Worm (Caenorhabditis elegans): ENCODE measurements around the gene cul-5.

The cul-5 gene

ce11 chrV:10204863-10205338, 25.6 kb downstream of the cul-5 start, which contains the start of the genes ZK856.19 and ZK856.11 (continued):
- TF ChIP-seq madf-9 (GFP tag; conservative IDR thresholded peaks at IDR 0.05) = no peak
- no peak for TF ChIP-seq ceh-82 (tag; optimal IDR thresholded peaks at IDR 0.05)
- TF ChIP-seq Y48G9A.11 (GFP tag; IDR thresholded peaks at IDR 0.05) = no peak
- TF ChIP-seq D1046.2 (GFP tag; IDR thresholded peaks at IDR 0.05) = no peak
- peak; percentile 70 for TF ChIP-seq lin-38 (GFP tag; IDR thresholded peaks at IDR 0.05)
- no peak for TF ChIP-seq lim-7 (GFP tag; IDR thresholded peaks at IDR 0.05)
- peak; percentile 10 for TF ChIP-seq nhr-77 (tag; optimal IDR thresholded peaks at IDR 0.05)
- peak; percentile 72 for TF ChIP-seq mes-2 (tag; optimal IDR thresholded peaks at IDR 0.05; ENCODE audit: poor library complexity, severe bottlenecking)
- no peak for TF ChIP-seq lin-15B (tag; optimal IDR thresholded peaks at IDR 0.05)
- TF ChIP-seq cey-2 (tag; optimal IDR thresholded peaks at IDR 0.05; ENCODE audit: borderline replicate concordance, insufficient read depth) = no peak
- peak; percentile 35 for TF ChIP-seq hlh-11 (tag; optimal IDR thresholded peaks at IDR 0.05)
- no peak for TF ChIP-seq nhr-111 (GFP tag; optimal IDR thresholded peaks at IDR 0.05)
- no peak for TF ChIP-seq spr-3 (GFP tag; optimal IDR thresholded peaks at IDR 0.05)
- TF ChIP-seq nhr-48 (tag; optimal IDR thresholded peaks at IDR 0.05) = peak; percentile 40
- no peak for TF ChIP-seq daf-19 (GFP tag; conservative IDR thresholded peaks at IDR 0.05)
- TF ChIP-seq pha-4 (GFP tag; IDR thresholded peaks at IDR 0.05) = no peak
- TF ChIP-seq pha-4 (tag; optimal IDR thresholded peaks at IDR 0.05) = no peak
- TF ChIP-seq ceh-44 (GFP tag; IDR thresholded peaks at IDR 0.05) = no peak
- no peak for TF ChIP-seq zfp-3 (GFP tag; conservative IDR thresholded peaks at IDR 0.05)
- no peak for TF ChIP-seq nhr-41 (GFP tag; IDR thresholded peaks at IDR 0.05)
- TF ChIP-seq tag-97 (GFP tag; IDR thresholded peaks at IDR 0.05) = no peak
- no peak for TF ChIP-seq daf-16 (GFP tag; optimal IDR thresholded peaks at IDR 0.05)
- TF ChIP-seq daf-16 (tag; optimal IDR thresholded peaks at IDR 0.05) = peak; percentile 26
- TF ChIP-seq F26F4.8 (GFP tag; conservative IDR thresholded peaks at IDR 0.05) = no peak
- TF ChIP-seq unc-62 (GFP tag; optimal IDR thresholded peaks at IDR 0.05 in 1 of 2) = no peak
- TF ChIP-seq unc-62 (tag; optimal IDR thresholded peaks at IDR 0.05) = no peak
- TF ChIP-seq dmd-6 (GFP tag; IDR thresholded peaks at IDR 0.05) = peak; percentile 42; the same call in 1 of the 2 replicates
- TF ChIP-seq dve-1 (tag; optimal IDR thresholded peaks at IDR 0.05; ENCODE audit: insufficient read depth) = peak; percentile 44
- no peak for TF ChIP-seq hif-1 (tag; optimal IDR thresholded peaks at IDR 0.05)
- TF ChIP-seq R02D3.7 (tag; optimal IDR thresholded peaks at IDR 0.05) = peak; percentile 13
- TF ChIP-seq jun-1 (tag; optimal IDR thresholded peaks at IDR 0.05) = no peak

DNA sequence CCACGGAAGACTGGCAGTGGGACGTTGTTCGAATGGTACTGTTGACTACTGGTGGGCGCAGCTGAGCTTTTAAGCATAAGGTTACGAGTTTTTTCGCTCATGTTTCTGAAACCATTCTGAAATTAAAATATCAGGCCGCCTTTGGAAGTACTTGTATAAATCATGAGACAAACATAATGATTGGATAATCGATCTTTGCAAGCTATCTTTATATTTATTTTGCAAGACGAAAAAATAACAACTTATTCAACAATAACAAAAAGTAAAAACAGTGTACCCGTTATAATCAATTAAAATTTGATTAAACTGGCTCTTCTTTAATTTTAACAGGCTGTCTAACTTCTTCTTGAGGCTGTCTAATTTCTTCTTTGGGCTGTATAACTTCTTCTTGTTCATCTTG, 26.1 kb downstream of the cul-5 start, which contains the start of gene ZK856.16:
Gene ZK856.16 (minus strand): TSS at position 101 of the 400 bp plus-strand sequence.
- TF ChIP-seq nhr-77 (tag; optimal IDR thresholded peaks at IDR 0.05) (no peak), zip-2 (tag; optimal IDR thresholded peaks at IDR 0.05) (no peak), lin-15B (tag; optimal IDR thresholded peaks at IDR 0.05) (no peak), lsy-2 (tag; optimal IDR thresholded peaks at IDR 0.05) (no peak), ceh-62 (tag; optimal IDR thresholded peaks at IDR 0.05) (no peak), fkh-10 (GFP tag; optimal IDR thresholded peaks at IDR 0.05) (no peak), Y105C5A.15 (GFP tag; IDR thresholded peaks at IDR 0.05) (no peak), duxl-1 (tag; optimal IDR thresholded peaks at IDR 0.05; ENCODE audit: poor library complexity) (no peak), ces-1 (GFP tag; optimal IDR thresholded peaks at IDR 0.05) (no peak), vab-7 (GFP tag; IDR thresholded peaks at IDR 0.05) (no peak), nhr-6 (tag; optimal IDR thresholded peaks at IDR 0.05) (no peak), fos-1 (tag; optimal IDR thresholded peaks at IDR 0.05) (no peak), lin-38 (GFP tag; IDR thresholded peaks at IDR 0.05) (no peak), nhr-28 (tag; optimal IDR thresholded peaks at IDR 0.05) (no peak), mdl-1 (tag; optimal IDR thresholded peaks at IDR 0.05) (no peak), dmd-9 (GFP tag; IDR thresholded peaks at IDR 0.05) (no peak), hmg-1.1 (GFP tag; IDR thresholded peaks at IDR 0.05) (no peak), mxl-3 (GFP tag; optimal IDR thresholded peaks at IDR 0.05) (no peak), tra-1 (GFP tag; IDR thresholded peaks at IDR 0.05) (no peak)
